Fruit fly (Drosophila melanogaster) whole organism, embryonic: ENCODE data around the gene CG10116.

Experiments
- ATbp ChIP-seq: fragments of 200-800 bp; sonication (Bioruptor generic); optimal IDR thresholded peaks from 2 replicates; lab custom pipeline; 2017; ENCODE audit warnings: missing biosample characterization, mild to moderate bottlenecking, missing genetic modification characterization, missing genetic modification reagents
- CG10274 ChIP-seq: fragments of 200-800 bp; sonication (Bioruptor generic); optimal IDR thresholded peaks from 3 replicates; lab custom pipeline; 2017; ENCODE audit warnings: missing biosample characterization, mild to moderate bottlenecking, missing genetic modification characterization
- CG10979 ChIP-seq: fragments of 200-800 bp; sonication (Bioruptor generic); optimal IDR thresholded peaks from 2 replicates; lab custom pipeline; 2018; ENCODE audit warnings: missing biosample characterization, mild to moderate bottlenecking, missing genetic modification characterization, moderate library complexity
- CG11247 ChIP-seq: fragments of 200-800 bp; sonication (Bioruptor generic); IDR thresholded peaks from 2 replicates; pipeline ENCODE4 v1.3.6; 2022; ENCODE audit warnings: missing biosample characterization, missing genetic modification characterization
- CG12071 ChIP-seq: fragments of 200-800 bp; sonication (Bioruptor generic); optimal IDR thresholded peaks from 3 replicates; lab custom pipeline; 2018; ENCODE audit warnings: missing biosample characterization, mild to moderate bottlenecking, missing genetic modification characterization
- CG12236 ChIP-seq: fragments of 200-800 bp; sonication (Bioruptor generic); optimal IDR thresholded peaks from 2 replicates; lab custom pipeline; 2016; ENCODE audit warnings: missing biosample characterization, missing genetic modification characterization
- CG12769 ChIP-seq: fragments of 200-800 bp; sonication (Bioruptor generic); optimal IDR thresholded peaks from 2 replicates; lab custom pipeline; 2019; ENCODE audit warnings: missing biosample characterization, mild to moderate bottlenecking, missing genetic modification characterization, moderate library complexity
- CG14965 ChIP-seq: fragments of 200-800 bp; sonication (Bioruptor generic); optimal IDR thresholded peaks from 2 replicates; lab custom pipeline; 2016; ENCODE audit warnings: missing biosample characterization, missing genetic modification characterization, borderline replicate concordance
- CG15479 ChIP-seq: fragments of 200-800 bp; sonication (Bioruptor generic); optimal IDR thresholded peaks from 3 replicates; lab custom pipeline; 2019; ENCODE audit warnings: missing biosample characterization, mild to moderate bottlenecking, missing genetic modification characterization, moderate library complexity
- CG1602 ChIP-seq: fragments of 200-800 bp; sonication (Bioruptor generic); optimal IDR thresholded peaks from 3 replicates; lab custom pipeline; 2016; ENCODE audit warnings: missing biosample characterization, missing genetic modification characterization
- CG17328 ChIP-seq: fragments of 200-800 bp; sonication (Bioruptor generic); IDR thresholded peaks from 2 replicates; pipeline ENCODE4 v1.3.6; 2022; ENCODE audit warnings: missing biosample characterization, missing genetic modification characterization
- CG2129 ChIP-seq: fragments of 200-800 bp; sonication (Bioruptor generic); IDR thresholded peaks from 2 replicates; pipeline ENCODE4 v1.3.6; 2022; ENCODE audit warnings: missing biosample characterization, missing genetic modification characterization; ENCODE audit not compliant: partially characterized antibody
- CG2712 ChIP-seq: fragments of 200-800 bp; optimal IDR thresholded peaks from 3 replicates; lab custom pipeline; 2019; ENCODE audit warnings: missing biosample characterization, mild to moderate bottlenecking, missing genetic modification characterization, moderate library complexity
- CG3065 ChIP-seq: fragments of 200-800 bp; sonication (Bioruptor generic); optimal IDR thresholded peaks from 2 replicates; lab custom pipeline; 2016; ENCODE audit warnings: missing biosample characterization, missing genetic modification characterization
- CG31388 ChIP-seq: fragments of 200-800 bp; sonication (Bioruptor generic); optimal IDR thresholded peaks from 2 replicates; lab custom pipeline; 2016; ENCODE audit warnings: missing biosample characterization, missing genetic modification characterization
- CG33213 ChIP-seq: fragments of 200-800 bp; sonication (Bioruptor generic); optimal IDR thresholded peaks from 3 replicates; lab custom pipeline; 2016; ENCODE audit warnings: missing biosample characterization, missing genetic modification characterization
- CG4820 ChIP-seq: fragments of 200-800 bp; sonication (Bioruptor generic); optimal IDR thresholded peaks from 3 replicates; lab custom pipeline; 2016; ENCODE audit warnings: missing biosample characterization, missing genetic modification characterization
- CG6175 ChIP-seq: fragments of 200-800 bp; sonication (Bioruptor generic); IDR thresholded peaks from 3 replicates; pipeline ENCODE4 v1.3.6; 2022; ENCODE audit warnings: missing biosample characterization, missing genetic modification characterization
- CG6813 ChIP-seq: fragments of 200-800 bp; sonication (Bioruptor generic); optimal IDR thresholded peaks from 2 replicates; lab custom pipeline; 2017; ENCODE audit warnings: missing biosample characterization, missing genetic modification characterization, mild to moderate bottlenecking, moderate library complexity, missing genetic modification reagents
- CG7357 ChIP-seq: fragments of 200-800 bp; sonication (Bioruptor generic); IDR thresholded peaks from 3 replicates; pipeline ENCODE4 v1.3.6; 2022; ENCODE audit warnings: missing biosample characterization, missing genetic modification characterization
- CG7556 ChIP-seq: fragments of 200-800 bp; sonication (Bioruptor generic); optimal IDR thresholded peaks from 2 replicates; lab custom pipeline; 2017; ENCODE audit warnings: missing biosample characterization, mild to moderate bottlenecking, missing genetic modification characterization
- CG8478 ChIP-seq: fragments of >200 bp; optimal IDR thresholded peaks from 2 replicates; lab custom pipeline; 2018
- Dfd ChIP-seq, 2 experiments: fragments of >200 bp; optimal IDR thresholded peaks; 2 replicates each; lab custom pipeline; 2017; ENCODE audit warnings: missing biosample characterization in 2 of 2, missing genetic modification characterization in 2 of 2
- Doc2 ChIP-seq: fragments of 200-800 bp; sonication (Bioruptor generic); IDR thresholded peaks from 2 replicates; pipeline ENCODE4 v1.3.6; 2022; ENCODE audit warnings: missing biosample characterization, missing genetic modification characterization
- Drgx ChIP-seq: fragments of 200-800 bp; sonication (Bioruptor generic); IDR thresholded peaks from 2 replicates; pipeline ENCODE4 v1.3.6; 2022; ENCODE audit warnings: missing biosample characterization, missing genetic modification characterization
- Eip74EF ChIP-seq, 2 experiments: fragments of 200-800 bp in 1 of 2; fragments of >200 bp in 1 of 2; sonication (Bioruptor generic) in 1 of 2; optimal IDR thresholded peaks; 2 replicates each; lab custom pipeline; 2017 to 2019; ENCODE audit warnings: missing biosample characterization in 2 of 2, missing genetic modification characterization in 2 of 2, mild to moderate bottlenecking in 1 of 2, moderate library complexity in 1 of 2
- Kr ChIP-seq: fragments of 200-800 bp; sonication (Bioruptor generic); optimal IDR thresholded peaks from 2 replicates; lab custom pipeline; 2017; ENCODE audit warnings: missing biosample characterization, mild to moderate bottlenecking, missing genetic modification characterization
- Lhr ChIP-seq: fragments of 200-800 bp; sonication (Bioruptor generic); optimal IDR thresholded peaks from 3 replicates; lab custom pipeline; 2017; ENCODE audit warnings: mild to moderate bottlenecking, missing biosample characterization, missing genetic modification reagents, missing genetic modification characterization
- Meics ChIP-seq: fragments of 200-800 bp; sonication (Bioruptor generic); optimal IDR thresholded peaks from 2 replicates; lab custom pipeline; 2017; ENCODE audit warnings: missing biosample characterization, mild to moderate bottlenecking, missing genetic modification characterization
- Sry-δ ChIP-seq: fragments of 200-800 bp; sonication (Bioruptor generic); optimal IDR thresholded peaks from 2 replicates; lab custom pipeline; 2016; ENCODE audit warnings: missing biosample characterization, missing genetic modification characterization
- Xrp1 ChIP-seq: fragments of 200-800 bp; sonication (Bioruptor generic); IDR thresholded peaks from 2 replicates; pipeline ENCODE4 v1.3.6; 2022; ENCODE audit warnings: missing biosample characterization, missing genetic modification characterization
- br ChIP-seq: fragments of >200 bp; optimal IDR thresholded peaks from 2 replicates; lab custom pipeline; 2017
- btn ChIP-seq: fragments of 200-800 bp; sonication (Bioruptor generic); optimal IDR thresholded peaks from 2 replicates; lab custom pipeline; 2016; ENCODE audit warnings: missing biosample characterization, missing genetic modification characterization
- chm ChIP-seq: fragments of 200-800 bp; sonication (Bioruptor generic); IDR thresholded peaks from 2 replicates; pipeline ENCODE4 v1.3.6; 2022; ENCODE audit warnings: missing biosample characterization, missing genetic modification characterization
- crol ChIP-seq: fragments of 200-800 bp; sonication (Bioruptor generic); IDR thresholded peaks from 2 replicates; pipeline ENCODE4 v1.3.6; 2022; ENCODE audit warnings: missing biosample characterization, missing genetic modification characterization
- dm ChIP-seq: fragments of 200-800 bp; sonication (Bioruptor generic); optimal IDR thresholded peaks from 3 replicates; lab custom pipeline; 2016; ENCODE audit warnings: missing biosample characterization, missing genetic modification characterization
- ewg ChIP-seq: fragments of 200-800 bp; sonication (Bioruptor generic); optimal IDR thresholded peaks from 3 replicates; lab custom pipeline; 2017; ENCODE audit warnings: mild to moderate bottlenecking, missing biosample characterization, missing genetic modification reagents, missing genetic modification characterization
- grau ChIP-seq: fragments of 200-800 bp; optimal IDR thresholded peaks from 3 replicates; lab custom pipeline; 2019; ENCODE audit warnings: missing biosample characterization, mild to moderate bottlenecking, missing genetic modification characterization, moderate library complexity
- gt ChIP-seq: fragments of 200-800 bp; sonication (Bioruptor generic); IDR thresholded peaks from 2 replicates; pipeline ENCODE4 v1.3.6; 2022; ENCODE audit warnings: missing biosample characterization, missing genetic modification characterization
- ind ChIP-seq: fragments of 200-800 bp; sonication (Bioruptor generic); optimal IDR thresholded peaks from 3 replicates; lab custom pipeline; 2016; ENCODE audit warnings: missing biosample characterization, missing genetic modification characterization
- inv ChIP-seq: fragments of 200-800 bp; sonication (Bioruptor generic); IDR thresholded peaks from 2 replicates; pipeline ENCODE4 v1.3.6; 2022; ENCODE audit warnings: missing biosample characterization, missing genetic modification characterization; ENCODE audit not compliant: partially characterized antibody
- kah ChIP-seq: fragments of 200-800 bp; sonication (Bioruptor generic); optimal IDR thresholded peaks from 2 replicates; lab custom pipeline; 2018; ENCODE audit warnings: missing biosample characterization, mild to moderate bottlenecking, missing genetic modification characterization
- klu ChIP-seq: fragments of 200-800 bp; sonication (Bioruptor generic); IDR thresholded peaks from 2 replicates; pipeline ENCODE4 v1.3.6; 2022; ENCODE audit warnings: missing biosample characterization, missing genetic modification characterization
- mirr ChIP-seq: fragments of 200-800 bp; sonication (Bioruptor generic); optimal IDR thresholded peaks from 3 replicates; lab custom pipeline; 2018; ENCODE audit warnings: missing biosample characterization, mild to moderate bottlenecking, missing genetic modification characterization
- nau ChIP-seq: fragments of 200-800 bp; sonication (Bioruptor generic); optimal IDR thresholded peaks from 3 replicates; lab custom pipeline; 2017; ENCODE audit warnings: missing biosample characterization, mild to moderate bottlenecking, missing genetic modification characterization, missing genetic modification reagents
- odd ChIP-seq: fragments of 200-800 bp; sonication (Bioruptor generic); optimal IDR thresholded peaks from 2 replicates; lab custom pipeline; 2017; ENCODE audit warnings: missing biosample characterization, mild to moderate bottlenecking, missing genetic modification characterization
- pan ChIP-seq, 4 experiments: fragments of >200 bp in 3 of 4; fragments of 200-800 bp in 1 of 4; sonication (Bioruptor generic) in 1 of 4; optimal IDR thresholded peaks in 3 of 4; IDR thresholded peaks in 1 of 4; 2 replicates each; pipeline versions ENCODE4 v1.3.6 to Lab custom; 2017 to 2022; ENCODE audit warnings: missing biosample characterization in 2 of 4, missing genetic modification characterization in 2 of 4, mixed read lengths in 1 of 4
- so ChIP-seq: fragments of 200-800 bp; sonication (Bioruptor generic); IDR thresholded peaks from 3 replicates; pipeline ENCODE4 v1.3.6; 2022; ENCODE audit warnings: missing biosample characterization, missing genetic modification characterization

Gene CG10116

DNA sequence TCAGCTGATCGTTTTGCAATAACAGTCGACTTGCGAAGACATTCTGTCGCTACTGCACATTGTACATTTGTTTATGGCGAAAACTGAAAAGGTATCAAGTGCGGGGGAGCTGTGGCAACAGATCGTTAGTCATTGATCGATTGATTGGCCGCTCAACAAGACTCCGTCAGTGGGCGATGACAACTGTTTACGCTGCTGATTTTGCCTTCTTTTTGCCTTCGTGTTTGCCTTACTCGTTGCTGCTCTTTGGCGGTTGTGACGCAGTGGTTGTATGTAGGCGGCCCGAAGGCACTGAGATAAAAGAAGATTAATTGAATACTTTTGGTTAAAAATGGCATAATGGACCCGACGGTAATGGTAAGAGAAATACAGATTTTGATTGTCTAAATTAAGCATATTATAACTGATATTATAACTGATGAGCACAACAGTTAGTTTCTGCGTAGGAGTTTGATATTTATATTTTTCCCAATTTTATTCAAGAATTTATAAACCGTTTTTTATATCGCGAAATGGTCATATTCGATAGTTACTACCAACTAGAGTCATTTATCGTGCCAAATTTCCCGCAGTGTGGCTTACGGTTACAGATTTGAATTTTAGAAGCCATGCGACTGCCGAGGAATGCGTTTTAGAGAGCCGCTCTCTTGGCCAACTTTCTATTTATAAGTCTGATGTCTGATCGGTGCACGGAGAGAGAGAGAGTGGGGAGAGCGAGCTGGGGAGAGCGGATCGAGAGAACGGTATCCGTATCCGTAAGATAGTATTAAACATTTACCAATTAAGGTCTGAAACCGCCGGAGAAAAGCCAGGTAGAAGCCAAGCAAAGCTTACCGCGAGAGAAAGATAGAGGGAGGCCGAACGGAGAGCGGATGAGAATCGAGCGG, 19.8 kb upstream of the CG10116 start (continued):
- peak; percentile 67 for TF ChIP-seq CG11247
- peak; percentile 90 for TF ChIP-seq CG4820
- TF ChIP-seq CG6175 (GFP tag; lab: Robert Waterston, UW): peak; percentile 47; the same call in 1 of the 3 replicates
- TF ChIP-seq CG6813: peak; percentile 81
- no peak for TF ChIP-seq btn (GFP tag; lab: Kevin White, UChicago)
- peak; percentile 85 for TF ChIP-seq Xrp1 (GFP tag; lab: Robert Waterston, UW)
- no peak for TF ChIP-seq pan (optimal IDR thresholded peaks at IDR 0.05; lab: Kevin White, UChicago)
- peak in 1 of 2 experiments; percentile 87 for TF ChIP-seq pan (GFP tag; optimal IDR thresholded peaks at IDR 0.05 in 1 of 2, IDR thresholded peaks at IDR 0.05 in 1 of 2)
- TF ChIP-seq CG17328 (GFP tag; lab: Robert Waterston, UW): peak; percentile 77
- TF ChIP-seq Lhr (GFP tag; lab: Kevin White, UChicago): peak; percentile 65
- peak; percentile 92 for TF ChIP-seq Meics (GFP tag; lab: Kevin White, UChicago)
- no peak for TF ChIP-seq Dfd (GFP tag; optimal IDR thresholded peaks at IDR 0.05; lab: Kevin White, UChicago)
- no peak for TF ChIP-seq Kr (GFP tag; lab: Kevin White, UChicago)
- TF ChIP-seq CG8478 (lab: Kevin White, UChicago): no peak
- TF ChIP-seq CG10979 (tag; lab: Kevin White, UChicago): peak; percentile 93
- TF ChIP-seq mirr (GFP tag; lab: Kevin White, UChicago): no peak
- TF ChIP-seq CG7357 (GFP tag; lab: Robert Waterston, UW): peak; percentile 78; the same call in 2 of the 3 replicates
- peak; percentile 26 for TF ChIP-seq CG12236 (GFP tag; lab: Kevin White, UChicago)
- TF ChIP-seq ewg (GFP tag; lab: Kevin White, UChicago): peak; percentile 87
- TF ChIP-seq CG12769 (tag; lab: Kevin White, UChicago): peak; percentile 39
- peak; percentile 91 for TF ChIP-seq ATbp (GFP tag; lab: Kevin White, UChicago)
- TF ChIP-seq grau (tag; lab: Kevin White, UChicago): peak; percentile 93
- peak; percentile 83 for TF ChIP-seq CG1602 (GFP tag; lab: Kevin White, UChicago)
- TF ChIP-seq CG10274: peak; percentile 79
- 0 out of 2 replicates have a peak, but pooled peaks have one; percentile 43 for TF ChIP-seq gt (GFP tag; lab: Robert Waterston, UW)
- peak; percentile 95 for TF ChIP-seq CG2712 (tag; lab: Kevin White, UChicago)
- peak; percentile 68; the same call in 2 of the 3 replicates for TF ChIP-seq so (GFP tag; lab: Robert Waterston, UW)
- peak in 1 of 2 experiments; percentile 93 for TF ChIP-seq Eip74EF (GFP tag; optimal IDR thresholded peaks at IDR 0.05; lab: Kevin White, UChicago)
- no peak for TF ChIP-seq CG15479
- peak; percentile 62 for TF ChIP-seq crol
- TF ChIP-seq kah: peak; percentile 80
- no peak for TF ChIP-seq CG14965 (GFP tag; lab: Kevin White, UChicago)
- TF ChIP-seq klu (GFP tag; lab: Robert Waterston, UW): peak; percentile 83
- peak; percentile 39; the same call in 1 of the 2 replicates for TF ChIP-seq chm
- TF ChIP-seq nau (GFP tag; lab: Kevin White, UChicago): peak; percentile 92
- TF ChIP-seq CG3065 (GFP tag; lab: Kevin White, UChicago): peak; percentile 63
- peak; percentile 35 for TF ChIP-seq dm
- peak; percentile 65 for TF ChIP-seq CG33213 (GFP tag; lab: Kevin White, UChicago)
- TF ChIP-seq CG12071 (GFP tag; lab: Kevin White, UChicago): peak; percentile 79
- TF ChIP-seq CG2129: 0 out of 2 replicates have a peak, but pooled peaks have one; percentile 21
- peak; percentile 47 for TF ChIP-seq Sry-δ (GFP tag; lab: Kevin White, UChicago)
- TF ChIP-seq Doc2 (GFP tag; lab: Robert Waterston, UW): no peak
- TF ChIP-seq Drgx (GFP tag; lab: Robert Waterston, UW): peak; percentile 95
- peak; percentile 69 for TF ChIP-seq CG31388 (GFP tag; lab: Kevin White, UChicago)
- no peak for TF ChIP-seq inv
- no peak for TF ChIP-seq br (lab: Kevin White, UChicago)
- peak; percentile 85 for TF ChIP-seq odd (GFP tag; lab: Kevin White, UChicago)
- peak; percentile 88 for TF ChIP-seq ind (GFP tag; lab: Kevin White, UChicago)
- peak; percentile 94 for TF ChIP-seq CG7556
